Worm (Caenorhabditis elegans) whole organism, L1 larva: ENCODE results near the gene gipc-1.

Experiments
- C34B4.2 ChIP-seq: sonication (generic microtip); optimal IDR thresholded peaks from 2 replicates; lab custom pipeline; 2017; ENCODE audit warnings: mild to moderate bottlenecking, missing genetic modification characterization, missing compliant biosample characterization
- ama-1 ChIP-seq: fragments of 150-350 bp; optimal IDR thresholded peaks from 2 replicates; lab custom pipeline; 2014
- ceh-8 ChIP-seq: fragments of 200-800 bp; sonication (Bioruptor generic); optimal IDR thresholded peaks from 2 replicates; lab custom pipeline; 2018; ENCODE audit warnings: mild to moderate bottlenecking, missing genetic modification characterization, moderate library complexity, missing compliant biosample characterization
- ceh-82 ChIP-seq, 3 experiments: fragments of 150-350 bp in 1 of 3; sonication (generic microtip) in 2 of 3; optimal IDR thresholded peaks; 2 replicates each; lab custom pipeline; 2014 to 2017; ENCODE audit warnings: missing biosample characterization in 3 of 3, missing genetic modification characterization in 3 of 3
- ces-1 ChIP-seq: fragments of 150-350 bp; optimal IDR thresholded peaks from 2 replicates; lab custom pipeline; 2014; ENCODE audit warnings: missing biosample characterization, missing genetic modification reagents, missing genetic modification characterization
- efl-1 ChIP-seq, 4 experiments: fragments of 150-350 bp; optimal IDR thresholded peaks in 3 of 4; peaks in 1 of 4; 1 replicate in 1 of 4; 2 replicates in 3 of 4; lab custom pipeline; 2014; ENCODE audit warnings: missing biosample characterization in 2 of 4, missing genetic modification characterization in 2 of 4, missing genetic modification reagents in 2 of 4
- efl-3 ChIP-seq: fragments of 200-800 bp; sonication (Bioruptor generic); optimal IDR thresholded peaks from 2 replicates; lab custom pipeline; 2018; ENCODE audit warnings: mild to moderate bottlenecking, missing genetic modification characterization, missing compliant biosample characterization
- egl-27 ChIP-seq, 2 experiments: fragments of 150-350 bp in 1 of 2; sonication (generic microtip); optimal IDR thresholded peaks; 3 replicates each; lab custom pipeline; 2017 to 2018; ENCODE audit warnings: missing biosample characterization in 2 of 2, missing genetic modification characterization in 2 of 2, missing genetic modification reagents in 2 of 2
- elt-2 ChIP-seq: sonication (generic microtip); optimal IDR thresholded peaks from 2 replicates; lab custom pipeline; 2016; ENCODE audit warnings: missing genetic modification characterization, mild to moderate bottlenecking, inconsistent platforms, missing compliant biosample characterization, missing genetic modification reagents
- elt-3 ChIP-seq, 6 experiments: fragments of 150-350 bp in 1 of 6; sonication (generic microtip); optimal IDR thresholded peaks; 2 replicates each; lab custom pipeline; 2017 to 2018; ENCODE audit warnings: missing biosample characterization in 6 of 6, missing genetic modification characterization in 6 of 6, inconsistent platforms in 1 of 6
- ets-5 ChIP-seq: fragments of 200-800 bp; sonication (Bioruptor generic); IDR thresholded peaks from 2 replicates; pipeline ENCODE4 v1.3.6; 2022; ENCODE audit warnings: missing genetic modification characterization, missing compliant biosample characterization
- fkh-10 ChIP-seq: sonication (generic microtip); optimal IDR thresholded peaks from 2 replicates; lab custom pipeline; 2017; ENCODE audit warnings: missing biosample characterization, missing genetic modification reagents, missing genetic modification characterization
- fkh-8 ChIP-seq: sonication (generic microtip); optimal IDR thresholded peaks from 2 replicates; lab custom pipeline; 2016; ENCODE audit warnings: mild to moderate bottlenecking, missing genetic modification characterization, missing compliant biosample characterization
- grh-1 ChIP-seq: fragments of 200-800 bp; sonication (Bioruptor generic); IDR thresholded peaks from 2 replicates; pipeline ENCODE4 v1.3.6; 2022; ENCODE audit warnings: missing genetic modification reagents, missing genetic modification characterization, missing compliant biosample characterization
- irx-1 ChIP-seq: sonication (generic microtip); optimal IDR thresholded peaks from 2 replicates; lab custom pipeline; 2016; ENCODE audit warnings: missing genetic modification characterization, missing compliant biosample characterization
- isw-1 ChIP-seq: fragments of 200-800 bp; sonication (Bioruptor generic); IDR thresholded peaks from 2 replicates; pipeline ENCODE4 v1.3.6; 2022; ENCODE audit warnings: missing genetic modification characterization, missing compliant biosample characterization
- lin-13 ChIP-seq: fragments of 150-350 bp; optimal IDR thresholded peaks from 2 replicates; lab custom pipeline; 2014; ENCODE audit warnings: missing biosample characterization, missing genetic modification reagents, missing genetic modification characterization
- lin-14 ChIP-seq: fragments of 200-800 bp; sonication (Bioruptor generic); optimal IDR thresholded peaks from 2 replicates; lab custom pipeline; 2018; ENCODE audit warnings: mild to moderate bottlenecking, missing genetic modification characterization, moderate library complexity, missing compliant biosample characterization
- lin-39 ChIP-seq: fragments of 150-350 bp; optimal IDR thresholded peaks from 2 replicates; lab custom pipeline; 2014; ENCODE audit warnings: missing biosample characterization, missing genetic modification reagents, missing genetic modification characterization
- mab-9 ChIP-seq: fragments of 200-800 bp; sonication (Bioruptor generic); IDR thresholded peaks from 2 replicates; pipeline ENCODE4 v1.3.6; 2022; ENCODE audit warnings: missing genetic modification reagents, missing genetic modification characterization, missing compliant biosample characterization
- nhr-20 ChIP-seq: sonication (generic microtip); optimal IDR thresholded peaks from 2 replicates; lab custom pipeline; 2016; ENCODE audit warnings: mild to moderate bottlenecking, missing genetic modification characterization, missing compliant biosample characterization
- nhr-237 ChIP-seq: fragments of 150-350 bp; optimal IDR thresholded peaks from 2 replicates; lab custom pipeline; 2014; ENCODE audit warnings: missing biosample characterization, missing genetic modification characterization
- nhr-28 ChIP-seq: fragments of 150-350 bp; optimal IDR thresholded peaks from 2 replicates; lab custom pipeline; 2014; ENCODE audit warnings: missing biosample characterization, missing genetic modification characterization
- nhr-47 ChIP-seq: sonication (generic microtip); optimal IDR thresholded peaks from 2 replicates; lab custom pipeline; 2016; ENCODE audit warnings: mild to moderate bottlenecking, missing genetic modification characterization, moderate library complexity, missing compliant biosample characterization
- nhr-71 ChIP-seq: sonication (generic microtip); optimal IDR thresholded peaks from 2 replicates; lab custom pipeline; 2016; ENCODE audit warnings: mild to moderate bottlenecking, missing genetic modification characterization, moderate library complexity, missing compliant biosample characterization
- nhr-76 ChIP-seq: sonication (generic microtip); optimal IDR thresholded peaks from 2 replicates; lab custom pipeline; 2017; ENCODE audit warnings: missing biosample characterization, missing genetic modification characterization
- nhr-77 ChIP-seq: fragments of 150-350 bp; optimal IDR thresholded peaks from 2 replicates; lab custom pipeline; 2014; ENCODE audit warnings: missing biosample characterization, missing genetic modification characterization
- nhr-84 ChIP-seq: sonication (generic microtip); optimal IDR thresholded peaks from 2 replicates; lab custom pipeline; 2017; ENCODE audit warnings: missing biosample characterization, missing genetic modification characterization
- pqm-1 ChIP-seq: sonication (generic microtip); optimal IDR thresholded peaks from 3 replicates; lab custom pipeline; 2017; ENCODE audit warnings: missing biosample characterization, missing genetic modification characterization
- snpc-4 ChIP-seq: fragments of 150-350 bp; optimal IDR thresholded peaks from 2 replicates; lab custom pipeline; 2014; ENCODE audit warnings: missing biosample characterization, missing genetic modification characterization
- snu-23 ChIP-seq: sonication (generic microtip); optimal IDR thresholded peaks from 2 replicates; lab custom pipeline; 2016; ENCODE audit warnings: missing genetic modification characterization, missing compliant biosample characterization
- tlp-1 ChIP-seq: fragments of 150-350 bp; optimal IDR thresholded peaks from 2 replicates; lab custom pipeline; 2014; ENCODE audit warnings: missing biosample characterization, missing genetic modification characterization
- unc-86 ChIP-seq: sonication (generic microtip); optimal IDR thresholded peaks from 2 replicates; lab custom pipeline; 2016; ENCODE audit warnings: missing genetic modification characterization, missing compliant biosample characterization
- unc-98 ChIP-seq: fragments of 200-800 bp; sonication (Bioruptor generic); IDR thresholded peaks from 2 replicates; pipeline ENCODE4 v1.3.6; 2022; ENCODE audit warnings: missing genetic modification characterization, missing compliant biosample characterization
- xbp-1 ChIP-seq: sonication (generic microtip); optimal IDR thresholded peaks from 2 replicates; lab custom pipeline; 2016; ENCODE audit warnings: missing genetic modification characterization, missing compliant biosample characterization
- zip-4 ChIP-seq: fragments of 200-800 bp; sonication (Bioruptor generic); optimal IDR thresholded peaks from 2 replicates; lab custom pipeline; 2018; ENCODE audit warnings: mild to moderate bottlenecking, missing genetic modification characterization, moderate library complexity, missing compliant biosample characterization

Gene gipc-1

DNA sequence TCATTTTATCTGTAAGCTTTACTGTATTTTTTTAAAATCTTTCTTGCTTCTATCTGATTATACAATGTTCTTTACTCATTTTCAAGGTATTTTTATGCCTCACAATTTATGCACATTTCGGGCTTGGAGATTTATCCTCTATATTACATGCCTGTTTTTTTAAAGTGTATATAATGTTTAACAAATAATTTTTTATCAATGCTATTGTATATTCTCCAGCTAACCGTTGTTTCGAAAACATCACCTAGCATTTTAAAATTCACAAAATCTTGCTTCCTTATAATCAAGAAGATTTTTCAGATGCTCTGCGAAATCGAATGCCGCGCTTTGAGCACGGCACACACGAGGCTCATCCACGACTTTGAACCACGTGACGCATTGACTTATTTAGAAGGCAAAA lies 18.6 kb upstream of the gipc-1 start, which contains the start of gene ced-4:
Gene ced-4 (plus strand): TSS at position 301 of the 400 bp plus-strand sequence.
- TF ChIP-seq mab-9 (GFP tag; lab: Robert Waterston, UW) = no peak
- TF ChIP-seq lin-39 (tag; lab: Kevin White, UChicago) = no peak
- TF ChIP-seq ets-5 (GFP tag; lab: Robert Waterston, UW) = no peak
- no peak for TF ChIP-seq fkh-8 (tag; lab: Kevin White, UChicago)
- no peak for TF ChIP-seq egl-27 (tag; optimal IDR thresholded peaks at IDR 0.05; lab: Kevin White, UChicago)
- TF ChIP-seq nhr-76 (tag; lab: Kevin White, UChicago) = no peak
- no peak for TF ChIP-seq nhr-77 (tag; lab: Kevin White, UChicago)
- TF ChIP-seq isw-1 = no peak
- TF ChIP-seq lin-13 (GFP tag; lab: Kevin White, UChicago) = no peak
- no peak for TF ChIP-seq ceh-8 (GFP tag; lab: Kevin White, UChicago)
- TF ChIP-seq xbp-1 (tag; lab: Kevin White, UChicago) = no peak
- TF ChIP-seq nhr-71 = no peak
- no peak for TF ChIP-seq snpc-4
- TF ChIP-seq, all 84 proteins: peak for 0

ce11 chrIII:4854918-4855317 lies 15.7 kb upstream of the gipc-1 start, which contains the start of gene C35D10.8:
Gene C35D10.8, plus strand, starts transcription at chrIII:4855218.
- TF ChIP-seq elt-3 (tag; optimal IDR thresholded peaks at IDR 0.05; lab: Kevin White, UChicago) = no peak
- TF ChIP-seq snpc-4 = no peak
- no peak for TF ChIP-seq nhr-47 (tag; lab: Kevin White, UChicago)
- TF ChIP-seq ces-1 (GFP tag; lab: Kevin White, UChicago) = no peak
- TF ChIP-seq unc-86 (tag; lab: Kevin White, UChicago) = no peak

DNA sequence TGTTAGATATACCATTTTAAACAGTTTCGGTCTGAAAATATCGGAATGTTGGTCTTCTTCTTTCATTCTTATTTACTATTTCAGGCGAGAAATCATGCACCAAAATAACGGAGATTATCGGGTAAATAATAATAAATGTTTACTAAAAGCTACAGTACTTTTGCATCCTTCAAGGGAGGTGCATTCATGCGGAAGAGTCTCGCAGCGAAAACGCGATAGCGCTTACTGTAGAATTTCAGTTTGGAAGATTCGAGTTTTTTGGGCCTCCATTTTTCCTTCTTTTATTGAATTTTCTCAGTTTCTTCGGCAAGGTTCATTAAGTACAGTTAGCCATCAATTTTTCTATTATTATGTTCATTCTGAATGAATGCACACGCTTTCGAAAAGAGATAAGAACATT lies 14.5 kb upstream of the gipc-1 start, which contains the start of gene C35D10.7:
Gene C35D10.7 (plus strand): TSS at position 85 of the 400 bp plus-strand sequence.
- TF ChIP-seq elt-3 (tag; optimal IDR thresholded peaks at IDR 0.05; lab: Kevin White, UChicago) = no peak
- TF ChIP-seq ceh-82 (tag; optimal IDR thresholded peaks at IDR 0.05; lab: Kevin White, UChicago) = no peak
- no peak for TF ChIP-seq nhr-28 (tag; lab: Kevin White, UChicago)

DNA sequence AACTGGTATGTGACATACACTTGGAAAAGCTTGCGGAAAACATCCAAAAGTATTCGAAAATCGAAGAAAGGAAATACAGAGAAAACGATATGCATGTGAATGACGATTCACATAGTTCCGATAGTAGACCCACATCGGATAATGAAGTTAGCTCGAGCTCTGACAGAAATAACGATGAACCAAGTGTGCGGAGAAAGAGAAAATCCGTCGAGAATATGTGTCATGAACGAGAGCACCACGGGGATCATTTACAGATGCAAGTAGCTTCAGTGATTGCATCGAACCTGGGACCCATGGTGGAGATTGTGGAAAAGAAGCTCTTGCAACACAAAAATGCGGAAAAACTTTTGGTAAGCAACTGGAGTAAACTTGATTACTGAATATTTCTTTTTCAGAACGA lies 13.6 kb upstream of the gipc-1 start:
- no peak for TF ChIP-seq unc-98 (GFP tag; lab: Robert Waterston, UW)
- TF ChIP-seq fkh-10 = no peak
- no peak for TF ChIP-seq nhr-237
- no peak for TF ChIP-seq lin-14 (GFP tag; lab: Kevin White, UChicago)
- TF ChIP-seq efl-3 = no peak
- TF ChIP-seq irx-1 (tag; lab: Kevin White, UChicago) = no peak
- no peak for TF ChIP-seq nhr-84 (tag; lab: Kevin White, UChicago)
- no peak for TF ChIP-seq egl-27 (tag; optimal IDR thresholded peaks at IDR 0.05; lab: Kevin White, UChicago)
- no peak for TF ChIP-seq nhr-20
- TF ChIP-seq tlp-1 (tag; lab: Kevin White, UChicago) = no peak
- no peak for TF ChIP-seq pqm-1
- no peak for TF ChIP-seq C34B4.2 (tag; lab: Kevin White, UChicago)
- TF ChIP-seq zip-4 = no peak
- no peak for TF ChIP-seq ama-1 (lab: Kevin White, UChicago)
- no peak for TF ChIP-seq lin-39 (tag; lab: Kevin White, UChicago)
- no peak for TF ChIP-seq snu-23 (GFP tag; lab: Kevin White, UChicago)
- TF ChIP-seq elt-2 (tag; lab: Kevin White, UChicago) = no peak
- no peak for TF ChIP-seq lin-13 (GFP tag; lab: Kevin White, UChicago)
- no peak for TF ChIP-seq efl-1 (optimal IDR thresholded peaks at IDR 0.05; lab: Kevin White, UChicago)
- no peak for TF ChIP-seq efl-1 (GFP tag; optimal IDR thresholded peaks at IDR 0.05 in 1 of 2; lab: Kevin White, UChicago)
- no peak for TF ChIP-seq grh-1 (GFP tag; lab: Robert Waterston, UW)
